Fruit fly (Drosophila melanogaster) whole organism, prepupa: ENCODE data around the gene CG13073.
A peak's percentile ranks its signal among the peaks of the same experiment; 100 is the strongest.

Experiments used
- Blimp-1 ChIP-seq: fragments of 200-800 bp; sonication (Bioruptor generic); optimal IDR thresholded peaks from 3 replicates; lab custom pipeline; 2017; ENCODE audit warnings: missing biosample characterization, missing genetic modification characterization, mild to moderate bottlenecking, moderate library complexity, missing genetic modification reagents
- CG11294 ChIP-seq: fragments of 200-800 bp; sonication (Bioruptor generic); IDR thresholded peaks from 2 replicates; pipeline ENCODE4 v1.3.6; 2022; ENCODE audit warnings: missing biosample characterization, missing genetic modification characterization
- CG1621 ChIP-seq: fragments of 200-800 bp; sonication (Bioruptor generic); optimal IDR thresholded peaks from 3 replicates; lab custom pipeline; 2018; ENCODE audit warnings: missing biosample characterization, mild to moderate bottlenecking, missing genetic modification characterization
- CG3919 ChIP-seq: fragments of 200-800 bp; sonication (Bioruptor generic); optimal IDR thresholded peaks from 3 replicates; lab custom pipeline; 2016; ENCODE audit warnings: missing biosample characterization, missing genetic modification characterization
- CG6792 ChIP-seq: fragments of 200-800 bp; sonication (Bioruptor generic); optimal IDR thresholded peaks from 3 replicates; lab custom pipeline; 2016; ENCODE audit warnings: missing biosample characterization, missing genetic modification characterization
- CG8319 ChIP-seq: fragments of 200-800 bp; sonication (Bioruptor generic); optimal IDR thresholded peaks from 3 replicates; lab custom pipeline; 2016; ENCODE audit warnings: missing biosample characterization, missing genetic modification characterization
- CG9139 ChIP-seq: fragments of 200-800 bp; sonication (Bioruptor generic); optimal IDR thresholded peaks from 3 replicates; lab custom pipeline; 2017; ENCODE audit warnings: missing biosample characterization, mild to moderate bottlenecking, missing genetic modification characterization
- OdsH ChIP-seq: fragments of 200-800 bp; sonication (Bioruptor generic); optimal IDR thresholded peaks from 3 replicates; lab custom pipeline; 2016; ENCODE audit warnings: missing biosample characterization, missing genetic modification characterization
- Sox102F ChIP-seq: fragments of 200-800 bp; sonication (Bioruptor generic); optimal IDR thresholded peaks from 2 replicates; lab custom pipeline; 2016; ENCODE audit warnings: missing biosample characterization, mild to moderate bottlenecking, missing genetic modification characterization
- acj6 ChIP-seq: fragments of 200-800 bp; sonication (Bioruptor generic); optimal IDR thresholded peaks from 3 replicates; lab custom pipeline; 2016; ENCODE audit warnings: missing biosample characterization, missing genetic modification characterization
- dac ChIP-seq: fragments of 200-800 bp; sonication (Bioruptor generic); optimal IDR thresholded peaks from 2 replicates; lab custom pipeline; 2017; ENCODE audit warnings: missing biosample characterization, mild to moderate bottlenecking, missing genetic modification characterization
- lz ChIP-seq: fragments of 200-800 bp; sonication (Bioruptor generic); optimal IDR thresholded peaks from 3 replicates; lab custom pipeline; 2016; ENCODE audit warnings: missing biosample characterization, missing genetic modification characterization
- svp ChIP-seq: fragments of 200-800 bp; sonication (Bioruptor generic); peaks from one replicate; lab custom pipeline; 2016; ENCODE audit warnings: missing biosample characterization, missing genetic modification characterization

- TF ChIP-seq lz (GFP tag; lab: Kevin White, UChicago): no peak
- no peak for TF ChIP-seq CG9139 (GFP tag; lab: Kevin White, UChicago)
- no peak for TF ChIP-seq CG8319 (GFP tag; lab: Kevin White, UChicago)
- no peak for TF ChIP-seq acj6 (GFP tag; lab: Kevin White, UChicago)
- TF ChIP-seq CG11294 (GFP tag; lab: Robert Waterston, UW): no peak
- TF ChIP-seq svp (GFP tag; lab: Kevin White, UChicago): no peak
- TF ChIP-seq Blimp-1 (GFP tag; lab: Kevin White, UChicago): no peak
- no peak for TF ChIP-seq Sox102F (GFP tag; lab: Kevin White, UChicago)
- no peak for TF ChIP-seq dac (GFP tag; lab: Kevin White, UChicago)
- no peak for TF ChIP-seq CG1621 (tag; lab: Kevin White, UChicago)
- peak; percentile 20 for TF ChIP-seq OdsH (GFP tag; lab: Kevin White, UChicago)
- no peak for TF ChIP-seq CG3919 (GFP tag; lab: Kevin White, UChicago)
- no peak for TF ChIP-seq CG6792 (GFP tag; lab: Kevin White, UChicago)
Measured at dm6 chr3L:16208053-16208838, 8.9 kb downstream of the CG13073 start.
